Fruit fly (Drosophila melanogaster) whole organism, embryonic: Measurements from ENCODE around the gene CG14669.

ENCODE experiments used
- Ada2b ChIP-seq: fragments of 200-800 bp; sonication (Bioruptor generic); IDR thresholded peaks from 2 replicates; pipeline ENCODE4 v1.3.6; 2022; ENCODE audit warnings: missing biosample characterization, missing genetic modification characterization
- B-H2 ChIP-seq: fragments of 200-800 bp; sonication (Bioruptor generic); optimal IDR thresholded peaks from 2 replicates; lab custom pipeline; 2018; ENCODE audit warnings: missing biosample characterization, mild to moderate bottlenecking, missing genetic modification characterization
- CG11085 ChIP-seq: fragments of 200-800 bp; sonication (Bioruptor generic); IDR thresholded peaks from 2 replicates; pipeline ENCODE4 v1.3.6; 2022; ENCODE audit warnings: missing biosample characterization, missing genetic modification characterization
- CG1233 ChIP-seq: fragments of 200-800 bp; sonication (Bioruptor generic); optimal IDR thresholded peaks from 4 replicates; lab custom pipeline; 2018; ENCODE audit warnings: missing biosample characterization, mild to moderate bottlenecking, missing genetic modification characterization
- CG13296 ChIP-seq: fragments of 200-800 bp; sonication (Bioruptor generic); optimal IDR thresholded peaks from 3 replicates; lab custom pipeline; 2018; ENCODE audit warnings: missing biosample characterization, mild to moderate bottlenecking, missing genetic modification characterization
- CG14965 ChIP-seq: fragments of 200-800 bp; sonication (Bioruptor generic); optimal IDR thresholded peaks from 2 replicates; lab custom pipeline; 2016; ENCODE audit warnings: missing biosample characterization, missing genetic modification characterization, borderline replicate concordance
- CG15514 ChIP-seq: fragments of 200-800 bp; sonication (Bioruptor generic); optimal IDR thresholded peaks from 3 replicates; lab custom pipeline; 2017; ENCODE audit warnings: missing biosample characterization, missing genetic modification characterization, mild to moderate bottlenecking, moderate library complexity, missing genetic modification reagents
- CG1647 ChIP-seq: fragments of 200-800 bp; sonication (Bioruptor generic); optimal IDR thresholded peaks from 3 replicates; lab custom pipeline; 2016; ENCODE audit warnings: missing biosample characterization, missing genetic modification characterization
- CG16779 ChIP-seq: fragments of 200-800 bp; sonication (Bioruptor generic); IDR thresholded peaks from 2 replicates; pipeline ENCODE4 v1.3.6; 2022; ENCODE audit warnings: missing biosample characterization, missing genetic modification characterization
- CG17568 ChIP-seq: fragments of 200-800 bp; sonication (Bioruptor generic); optimal IDR thresholded peaks from 2 replicates; lab custom pipeline; 2018; ENCODE audit warnings: missing biosample characterization, mild to moderate bottlenecking, missing genetic modification characterization, moderate library complexity
- CG34376 ChIP-seq: fragments of 200-800 bp; sonication (Bioruptor generic); optimal IDR thresholded peaks from 2 replicates; lab custom pipeline; 2018; ENCODE audit warnings: missing biosample characterization, mild to moderate bottlenecking, missing genetic modification characterization
- CG42726 ChIP-seq: fragments of 200-800 bp; sonication (Bioruptor generic); IDR thresholded peaks from 2 replicates; pipeline ENCODE4 v1.3.6; 2022; ENCODE audit warnings: missing biosample characterization, missing genetic modification characterization; ENCODE audit not compliant: partially characterized antibody
- CG4328 ChIP-seq: fragments of 200-800 bp; sonication (Bioruptor generic); optimal IDR thresholded peaks from 3 replicates; lab custom pipeline; 2017; ENCODE audit warnings: missing biosample characterization, missing genetic modification reagents, missing genetic modification characterization
- CG7987 ChIP-seq: fragments of 200-800 bp; sonication (Bioruptor generic); optimal IDR thresholded peaks from 2 replicates; lab custom pipeline; 2018; ENCODE audit warnings: missing biosample characterization, mild to moderate bottlenecking, missing genetic modification characterization, moderate library complexity
- CG8290 ChIP-seq, 3 experiments: fragments of 200-800 bp; sonication (Bioruptor generic); optimal IDR thresholded peaks; 2 replicates each; lab custom pipeline; 2016 to 2019; ENCODE audit warnings: missing biosample characterization in 3 of 3, missing genetic modification characterization in 3 of 3, mild to moderate bottlenecking in 2 of 3, moderate library complexity in 1 of 3
- CrebB ChIP-seq: fragments of 200-800 bp; sonication (Bioruptor generic); optimal IDR thresholded peaks from 3 replicates; lab custom pipeline; 2018; ENCODE audit warnings: missing biosample characterization, mild to moderate bottlenecking, missing genetic modification characterization
- D19A ChIP-seq: fragments of 200-800 bp; optimal IDR thresholded peaks from 3 replicates; lab custom pipeline; 2019; ENCODE audit warnings: missing biosample characterization, mild to moderate bottlenecking, missing genetic modification characterization, moderate library complexity
- Dad ChIP-seq: fragments of 200-800 bp; sonication (Bioruptor generic); optimal IDR thresholded peaks from 3 replicates; lab custom pipeline; 2016; ENCODE audit warnings: missing biosample characterization, missing genetic modification characterization
- Dbx ChIP-seq: fragments of 200-800 bp; sonication (Bioruptor generic); IDR thresholded peaks from 3 replicates; pipeline ENCODE4 v1.3.6; 2022; ENCODE audit warnings: missing biosample characterization, missing genetic modification characterization
- Deaf1 ChIP-seq: fragments of 200-800 bp; optimal IDR thresholded peaks from 3 replicates; lab custom pipeline; 2019; ENCODE audit warnings: missing biosample characterization, mild to moderate bottlenecking, missing genetic modification characterization, moderate library complexity
- Doc3 ChIP-seq: fragments of 200-800 bp; sonication (Bioruptor generic); IDR thresholded peaks from 3 replicates; pipeline ENCODE4 v1.3.6; 2022; ENCODE audit warnings: missing biosample characterization, missing genetic modification characterization; ENCODE audit not compliant: partially characterized antibody
- Dp ChIP-seq: fragments of 200-800 bp; sonication (Bioruptor generic); optimal IDR thresholded peaks from 2 replicates; lab custom pipeline; 2018; ENCODE audit warnings: missing biosample characterization, mild to moderate bottlenecking, missing genetic modification characterization, moderate library complexity
- E2f2 ChIP-seq: fragments of 200-800 bp; sonication (Bioruptor generic); IDR thresholded peaks from 2 replicates; pipeline ENCODE4 v1.3.6; 2022; ENCODE audit warnings: missing biosample characterization, missing genetic modification characterization
- ERR ChIP-seq: fragments of 200-800 bp; sonication (Bioruptor generic); optimal IDR thresholded peaks from 2 replicates; lab custom pipeline; 2016; ENCODE audit warnings: missing biosample characterization, missing genetic modification characterization
- Eip74EF ChIP-seq, 2 experiments: fragments of 200-800 bp in 1 of 2; fragments of >200 bp in 1 of 2; sonication (Bioruptor generic) in 1 of 2; optimal IDR thresholded peaks; 2 replicates each; lab custom pipeline; 2017 to 2019; ENCODE audit warnings: missing biosample characterization in 2 of 2, missing genetic modification characterization in 2 of 2, mild to moderate bottlenecking in 1 of 2, moderate library complexity in 1 of 2
- Ets65A ChIP-seq: fragments of 200-800 bp; sonication (Bioruptor generic); peaks from one replicate; lab custom pipeline; 2016; ENCODE audit warnings: missing biosample characterization, missing genetic modification characterization
- Hmx ChIP-seq: fragments of 200-800 bp; sonication (Bioruptor generic); optimal IDR thresholded peaks from 2 replicates; lab custom pipeline; 2016; ENCODE audit warnings: missing biosample characterization, missing genetic modification characterization
- Med ChIP-seq: fragments of 200-800 bp; sonication (Bioruptor generic); peaks from one replicate; lab custom pipeline; 2016; ENCODE audit warnings: missing biosample characterization, missing genetic modification characterization, mild to moderate bottlenecking, inconsistent platforms, moderate library complexity
- Meics ChIP-seq: fragments of 200-800 bp; sonication (Bioruptor generic); optimal IDR thresholded peaks from 2 replicates; lab custom pipeline; 2017; ENCODE audit warnings: missing biosample characterization, mild to moderate bottlenecking, missing genetic modification characterization
- Ptx1 ChIP-seq: fragments of 200-800 bp; sonication (Bioruptor generic); IDR thresholded peaks from 2 replicates; pipeline ENCODE4 v1.3.6; 2022; ENCODE audit warnings: missing biosample characterization, missing genetic modification characterization
- Trl ChIP-seq, 3 experiments: fragments of >200 bp in 2 of 3; fragments of 200-800 bp in 1 of 3; sonication (Bioruptor generic) in 1 of 3; optimal IDR thresholded peaks; 2 replicates in 1 of 3; 3 replicates in 2 of 3; lab custom pipeline; 2016 to 2017; ENCODE audit warnings: missing biosample characterization in 1 of 3, missing genetic modification characterization in 1 of 3
- Vsx1 ChIP-seq: fragments of 200-800 bp; sonication (Bioruptor generic); optimal IDR thresholded peaks from 2 replicates; lab custom pipeline; 2017; ENCODE audit warnings: missing biosample characterization, mild to moderate bottlenecking, missing genetic modification characterization, missing genetic modification reagents
- ash1 ChIP-seq: fragments of 200-800 bp; sonication (Bioruptor generic); optimal IDR thresholded peaks from 2 replicates; lab custom pipeline; 2018; ENCODE audit warnings: missing biosample characterization, mild to moderate bottlenecking, missing genetic modification characterization
- btn ChIP-seq: fragments of 200-800 bp; sonication (Bioruptor generic); optimal IDR thresholded peaks from 2 replicates; lab custom pipeline; 2016; ENCODE audit warnings: missing biosample characterization, missing genetic modification characterization
- cas ChIP-seq: fragments of 200-800 bp; sonication (Bioruptor generic); IDR thresholded peaks from 2 replicates; pipeline ENCODE4 v1.3.6; 2022; ENCODE audit warnings: missing biosample characterization, missing genetic modification characterization
- en ChIP-seq: fragments of 200-800 bp; sonication (Bioruptor generic); optimal IDR thresholded peaks from 2 replicates; lab custom pipeline; 2016; ENCODE audit warnings: missing biosample characterization, missing genetic modification characterization
- lilli ChIP-seq: fragments of 200-800 bp; sonication (Bioruptor generic); optimal IDR thresholded peaks from 3 replicates; lab custom pipeline; 2016; ENCODE audit warnings: missing biosample characterization, missing genetic modification characterization
- luna ChIP-seq: fragments of 200-800 bp; sonication (Bioruptor generic); optimal IDR thresholded peaks from 2 replicates; lab custom pipeline; 2016; ENCODE audit warnings: missing biosample characterization, missing genetic modification characterization
- nmo ChIP-seq: fragments of 200-800 bp; sonication (Bioruptor generic); optimal IDR thresholded peaks from 2 replicates; lab custom pipeline; 2018; ENCODE audit warnings: missing biosample characterization, mild to moderate bottlenecking, missing genetic modification characterization, moderate library complexity
- onecut ChIP-seq: fragments of 200-800 bp; sonication (Bioruptor generic); IDR thresholded peaks from 2 replicates; pipeline ENCODE4 v1.3.6; 2022; ENCODE audit warnings: missing biosample characterization, missing genetic modification characterization
- run ChIP-seq: fragments of 200-800 bp; sonication (Bioruptor generic); optimal IDR thresholded peaks from 3 replicates; lab custom pipeline; 2018; ENCODE audit warnings: missing biosample characterization, mild to moderate bottlenecking, missing genetic modification characterization
- sens-2 ChIP-seq: fragments of 200-800 bp; sonication (Bioruptor generic); IDR thresholded peaks from 2 replicates; pipeline ENCODE4 v1.3.6; 2022; ENCODE audit warnings: missing biosample characterization, missing genetic modification characterization
- sug ChIP-seq: fragments of 200-800 bp; optimal IDR thresholded peaks from 2 replicates; lab custom pipeline; 2019; ENCODE audit warnings: missing biosample characterization, mild to moderate bottlenecking, missing genetic modification characterization, moderate library complexity
- tin ChIP-seq: fragments of 200-800 bp; sonication (Bioruptor generic); optimal IDR thresholded peaks from 3 replicates; lab custom pipeline; 2016; ENCODE audit warnings: missing biosample characterization, missing genetic modification characterization
- tll ChIP-seq, 2 experiments: fragments of 200-800 bp in 1 of 2; fragments of >200 bp in 1 of 2; sonication (Bioruptor generic) in 1 of 2; optimal IDR thresholded peaks; 2 replicates each; lab custom pipeline; 2017 to 2019; ENCODE audit warnings: missing biosample characterization in 2 of 2, missing genetic modification characterization in 2 of 2, mild to moderate bottlenecking in 1 of 2, moderate library complexity in 1 of 2
- yki ChIP-seq: fragments of >200 bp; optimal IDR thresholded peaks from 3 replicates; lab custom pipeline; 2018

CG14669 gene

dm6 chr3R:5414147-5414748 lies at the start of gene CG14669:
Gene CG14669, plus strand, starts transcription at chr3R:5414527.
- TF ChIP-seq Doc3 (GFP tag; lab: Robert Waterston, UW): peak; percentile 22; the same call in 1 of the 3 replicates
- TF ChIP-seq CG8290 (GFP tag; optimal IDR thresholded peaks at IDR 0.05; lab: Kevin White, UChicago): no peak
- TF ChIP-seq CG8290 (tag; optimal IDR thresholded peaks at IDR 0.05; lab: Kevin White, UChicago): no peak
- TF ChIP-seq CG16779: peak; percentile 65; the same call in 1 of the 2 replicates
- 0 out of 3 replicates have a peak, but pooled peaks have one; percentile 15 for TF ChIP-seq Dbx (GFP tag; lab: Robert Waterston, UW)
- no peak for TF ChIP-seq ERR (GFP tag; lab: Kevin White, UChicago)
- TF ChIP-seq yki (lab: Kevin White, UChicago): peak; percentile 6
- peak; percentile 48 for TF ChIP-seq Deaf1 (tag; lab: Kevin White, UChicago)
- TF ChIP-seq Ets65A: peak; percentile 57
- TF ChIP-seq Trl (optimal IDR thresholded peaks at IDR 0.05; lab: Kevin White, UChicago): peak; percentile 54 to 60
- no peak for TF ChIP-seq Trl (GFP tag; optimal IDR thresholded peaks at IDR 0.05; lab: Kevin White, UChicago)
- TF ChIP-seq, all 482 proteins: peak for 7

dm6 chr3R:5364539-5365273 lies 49.6 kb upstream of the CG14669 start:
- no peak for TF ChIP-seq Dp (GFP tag; lab: Kevin White, UChicago)
- TF ChIP-seq CG4328 (GFP tag; lab: Kevin White, UChicago): no peak
- TF ChIP-seq Meics: peak; percentile 13
- peak; percentile 39 for TF ChIP-seq sug
- TF ChIP-seq onecut (GFP tag; lab: Robert Waterston, UW): no peak
- no peak for TF ChIP-seq D19A (tag; lab: Kevin White, UChicago)
- peak; percentile 13 for TF ChIP-seq CG17568
- no peak for TF ChIP-seq CG1233 (GFP tag; lab: Kevin White, UChicago)
- no peak for TF ChIP-seq Hmx (GFP tag; lab: Kevin White, UChicago)
- no peak for TF ChIP-seq Dad (GFP tag; lab: Kevin White, UChicago)
- peak; percentile 46 for TF ChIP-seq CG13296
- no peak for TF ChIP-seq B-H2 (GFP tag; lab: Kevin White, UChicago)
- no peak for TF ChIP-seq tll (GFP tag; optimal IDR thresholded peaks at IDR 0.05; lab: Kevin White, UChicago)
- TF ChIP-seq ash1 (GFP tag; lab: Kevin White, UChicago): no peak
- no peak for TF ChIP-seq CG11085
- no peak for TF ChIP-seq CrebB (tag; lab: Kevin White, UChicago)
- no peak for TF ChIP-seq en (GFP tag; lab: Kevin White, UChicago)
- TF ChIP-seq CG7987 (GFP tag; lab: Kevin White, UChicago): peak; percentile 43
- peak; percentile 63 for TF ChIP-seq CG34376 (GFP tag; lab: Kevin White, UChicago)
- TF ChIP-seq CG1647: no peak
- TF ChIP-seq tin: no peak
- TF ChIP-seq Ptx1 (GFP tag; lab: Robert Waterston, UW): no peak
- TF ChIP-seq CG15514 (GFP tag; lab: Kevin White, UChicago): peak; percentile 20
- TF ChIP-seq E2f2: no peak
- TF ChIP-seq btn (GFP tag; lab: Kevin White, UChicago): no peak
- no peak for TF ChIP-seq lilli (GFP tag; lab: Kevin White, UChicago)
- TF ChIP-seq cas (GFP tag; lab: Robert Waterston, UW): no peak
- no peak for TF ChIP-seq Ada2b
- TF ChIP-seq sens-2 (GFP tag; lab: Robert Waterston, UW): 0 out of 2 replicates have a peak, but pooled peaks have one; percentile 17
- TF ChIP-seq CG42726 (GFP tag; lab: Robert Waterston, UW): no peak
- TF ChIP-seq nmo (GFP tag; lab: Kevin White, UChicago): no peak
- no peak for TF ChIP-seq CG14965 (GFP tag; lab: Kevin White, UChicago)
- TF ChIP-seq Vsx1 (GFP tag; lab: Kevin White, UChicago): no peak
- peak; percentile 20 for TF ChIP-seq Med (GFP tag; lab: Kevin White, UChicago)
- peak in 1 of 2 experiments; percentile 79 for TF ChIP-seq Eip74EF (GFP tag; optimal IDR thresholded peaks at IDR 0.05; lab: Kevin White, UChicago)
- no peak for TF ChIP-seq run
- TF ChIP-seq luna (GFP tag; lab: Kevin White, UChicago): no peak
